Fruit fly (Drosophila melanogaster) whole organism, embryonic: Measurements from ENCODE around the gene Nxf3.

ENCODE experiments used
- Antp ChIP-seq: fragments of 200-800 bp; sonication (Bioruptor generic); optimal IDR thresholded peaks from 3 replicates; lab custom pipeline; 2016; ENCODE audit warnings: missing biosample characterization, missing genetic modification characterization
- Atf3 ChIP-seq: fragments of 200-800 bp; sonication (Bioruptor generic); optimal IDR thresholded peaks from 3 replicates; lab custom pipeline; 2016; ENCODE audit warnings: missing biosample characterization, missing genetic modification characterization
- B-H1 ChIP-seq: fragments of 200-800 bp; sonication (Bioruptor generic); IDR thresholded peaks from 3 replicates; pipeline ENCODE4 v1.3.6; 2022; ENCODE audit warnings: missing biosample characterization, missing genetic modification characterization
- Bdp1 ChIP-seq: fragments of 200-800 bp; sonication (Bioruptor generic); optimal IDR thresholded peaks from 3 replicates; lab custom pipeline; 2016; ENCODE audit warnings: missing biosample characterization, missing genetic modification characterization
- C15 ChIP-seq: fragments of 200-800 bp; sonication (Bioruptor generic); IDR thresholded peaks from 3 replicates; pipeline ENCODE4 v1.3.6; 2022; ENCODE audit warnings: missing biosample characterization, missing genetic modification characterization
- CG10209 ChIP-seq: fragments of 200-800 bp; sonication (Bioruptor generic); optimal IDR thresholded peaks from 3 replicates; lab custom pipeline; 2017; ENCODE audit warnings: missing biosample characterization, mild to moderate bottlenecking, missing genetic modification characterization, missing genetic modification reagents
- CG10959 ChIP-seq: fragments of 200-800 bp; sonication (Bioruptor generic); IDR thresholded peaks from 2 replicates; pipeline ENCODE4 v1.3.6; 2022; ENCODE audit warnings: missing biosample characterization, missing genetic modification characterization
- CG12155 ChIP-seq: fragments of 200-800 bp; sonication (Bioruptor generic); optimal IDR thresholded peaks from 3 replicates; lab custom pipeline; 2016; ENCODE audit warnings: missing biosample characterization, missing genetic modification characterization
- CG12659 ChIP-seq: fragments of 200-800 bp; sonication (Bioruptor generic); optimal IDR thresholded peaks from 3 replicates; lab custom pipeline; 2017; ENCODE audit warnings: mild to moderate bottlenecking, missing biosample characterization, missing genetic modification reagents, missing genetic modification characterization
- CG13296 ChIP-seq: fragments of 200-800 bp; sonication (Bioruptor generic); optimal IDR thresholded peaks from 3 replicates; lab custom pipeline; 2018; ENCODE audit warnings: missing biosample characterization, mild to moderate bottlenecking, missing genetic modification characterization
- CG13775 ChIP-seq: fragments of 200-800 bp; sonication (Bioruptor generic); optimal IDR thresholded peaks from 3 replicates; lab custom pipeline; 2017; ENCODE audit warnings: missing biosample characterization, mild to moderate bottlenecking, missing genetic modification characterization
- CG14050 ChIP-seq: fragments of 200-800 bp; sonication (Bioruptor generic); IDR thresholded peaks from 3 replicates; pipeline ENCODE4 v1.3.6; 2022; ENCODE audit warnings: missing biosample characterization, missing genetic modification characterization
- CG14667 ChIP-seq: fragments of 200-800 bp; sonication (Bioruptor generic); IDR thresholded peaks from 2 replicates; pipeline ENCODE4 v1.3.6; 2022; ENCODE audit warnings: missing biosample characterization, missing genetic modification characterization
- CG16815 ChIP-seq: fragments of 200-800 bp; sonication (Bioruptor generic); optimal IDR thresholded peaks from 3 replicates; lab custom pipeline; 2017; ENCODE audit warnings: missing biosample characterization, mild to moderate bottlenecking, missing genetic modification characterization
- CG17361 ChIP-seq: fragments of 200-800 bp; sonication (Bioruptor generic); IDR thresholded peaks from 3 replicates; pipeline ENCODE4 v1.3.6; 2022; ENCODE audit warnings: missing biosample characterization, missing genetic modification characterization
- CG17385 ChIP-seq: fragments of 200-800 bp; sonication (Bioruptor generic); optimal IDR thresholded peaks from 3 replicates; lab custom pipeline; 2018; ENCODE audit warnings: missing biosample characterization, mild to moderate bottlenecking, missing genetic modification characterization
- CG17612 ChIP-seq: fragments of 200-800 bp; sonication (Bioruptor generic); IDR thresholded peaks from 2 replicates; pipeline ENCODE4 v1.3.6; 2022; ENCODE audit warnings: missing biosample characterization, missing genetic modification characterization
- CG17802 ChIP-seq: fragments of 200-800 bp; sonication (Bioruptor generic); optimal IDR thresholded peaks from 2 replicates; lab custom pipeline; 2018; ENCODE audit warnings: missing biosample characterization, mild to moderate bottlenecking, missing genetic modification characterization, moderate library complexity
- CG2875 ChIP-seq: fragments of 200-800 bp; sonication (Bioruptor generic); optimal IDR thresholded peaks from 2 replicates; lab custom pipeline; 2017; ENCODE audit warnings: missing biosample characterization, mild to moderate bottlenecking, missing genetic modification characterization, missing genetic modification reagents
- CG2889 ChIP-seq: fragments of 200-800 bp; sonication (Bioruptor generic); IDR thresholded peaks from 3 replicates; pipeline ENCODE4 v1.3.6; 2022; ENCODE audit warnings: missing biosample characterization, missing genetic modification characterization
- CG33213 ChIP-seq: fragments of 200-800 bp; sonication (Bioruptor generic); optimal IDR thresholded peaks from 3 replicates; lab custom pipeline; 2016; ENCODE audit warnings: missing biosample characterization, missing genetic modification characterization
- CG3726 ChIP-seq: fragments of 200-800 bp; sonication (Bioruptor generic); IDR thresholded peaks from 3 replicates; pipeline ENCODE4, ENCODE4 v1.3.6; 2022; ENCODE audit warnings: missing biosample characterization, missing genetic modification characterization
- CG3838 ChIP-seq: fragments of 200-800 bp; sonication (Bioruptor generic); optimal IDR thresholded peaks from 3 replicates; lab custom pipeline; 2016; ENCODE audit warnings: missing biosample characterization, missing genetic modification characterization
- CG5245 ChIP-seq: fragments of 200-800 bp; sonication (Bioruptor generic); optimal IDR thresholded peaks from 3 replicates; lab custom pipeline; 2016; ENCODE audit warnings: missing biosample characterization, missing genetic modification characterization
- CG6689 ChIP-seq: fragments of 200-800 bp; sonication (Bioruptor generic); IDR thresholded peaks from 2 replicates; pipeline ENCODE4 v1.3.6; 2022; ENCODE audit warnings: missing biosample characterization, missing genetic modification characterization
- CG8765 ChIP-seq: fragments of 200-800 bp; sonication (Bioruptor generic); IDR thresholded peaks from 2 replicates; pipeline ENCODE4 v1.3.6; 2022; ENCODE audit warnings: missing biosample characterization, missing genetic modification characterization
- CG9609 ChIP-seq: fragments of 200-800 bp; sonication (Bioruptor generic); optimal IDR thresholded peaks from 3 replicates; lab custom pipeline; 2016; ENCODE audit warnings: missing biosample characterization, missing genetic modification characterization
- CG9817 ChIP-seq: fragments of 200-800 bp; sonication (Bioruptor generic); optimal IDR thresholded peaks from 2 replicates; lab custom pipeline; 2018; ENCODE audit warnings: missing biosample characterization, mild to moderate bottlenecking, missing genetic modification characterization, moderate library complexity
- D19B ChIP-seq: fragments of 200-800 bp; sonication (Bioruptor generic); optimal IDR thresholded peaks from 2 replicates; lab custom pipeline; 2017; ENCODE audit warnings: missing biosample characterization, mild to moderate bottlenecking, missing genetic modification characterization
- Eip74EF ChIP-seq, 2 experiments: fragments of 200-800 bp in 1 of 2; fragments of >200 bp in 1 of 2; sonication (Bioruptor generic) in 1 of 2; optimal IDR thresholded peaks; 2 replicates each; lab custom pipeline; 2017 to 2019; ENCODE audit warnings: missing biosample characterization in 2 of 2, missing genetic modification characterization in 2 of 2, mild to moderate bottlenecking in 1 of 2, moderate library complexity in 1 of 2
- Fer3 ChIP-seq: fragments of 200-800 bp; sonication (Bioruptor generic); optimal IDR thresholded peaks from 2 replicates; lab custom pipeline; 2018; ENCODE audit warnings: missing biosample characterization, mild to moderate bottlenecking, missing genetic modification characterization, moderate library complexity
- Mad ChIP-seq: fragments of 200-800 bp; sonication (Bioruptor generic); optimal IDR thresholded peaks from 2 replicates; lab custom pipeline; 2016; ENCODE audit warnings: missing biosample characterization, missing genetic modification characterization
- Vsx1 ChIP-seq: fragments of 200-800 bp; sonication (Bioruptor generic); optimal IDR thresholded peaks from 2 replicates; lab custom pipeline; 2017; ENCODE audit warnings: missing biosample characterization, mild to moderate bottlenecking, missing genetic modification characterization, missing genetic modification reagents
- abd-A ChIP-seq: fragments of 200-800 bp; sonication (Bioruptor generic); optimal IDR thresholded peaks from 3 replicates; lab custom pipeline; 2019; ENCODE audit warnings: missing biosample characterization, mild to moderate bottlenecking, missing genetic modification characterization, moderate library complexity
- amos ChIP-seq: fragments of 200-800 bp; sonication (Bioruptor generic); IDR thresholded peaks from 2 replicates; pipeline ENCODE4 v1.3.6; 2022; ENCODE audit warnings: missing biosample characterization, missing genetic modification characterization; ENCODE audit not compliant: partially characterized antibody
- bab2 ChIP-seq: fragments of 200-800 bp; sonication (Bioruptor generic); optimal IDR thresholded peaks from 2 replicates; lab custom pipeline; 2016; ENCODE audit warnings: missing biosample characterization, missing genetic modification characterization
- bowl ChIP-seq: fragments of 200-800 bp; sonication (Bioruptor generic); IDR thresholded peaks from 2 replicates; pipeline ENCODE4 v1.3.6; 2022; ENCODE audit warnings: missing biosample characterization, missing genetic modification characterization
- btn ChIP-seq: fragments of 200-800 bp; sonication (Bioruptor generic); optimal IDR thresholded peaks from 2 replicates; lab custom pipeline; 2016; ENCODE audit warnings: missing biosample characterization, missing genetic modification characterization
- chn ChIP-seq: fragments of 200-800 bp; sonication (Bioruptor generic); optimal IDR thresholded peaks from 2 replicates; lab custom pipeline; 2016; ENCODE audit warnings: missing biosample characterization, missing genetic modification characterization
- dm ChIP-seq: fragments of 200-800 bp; sonication (Bioruptor generic); optimal IDR thresholded peaks from 3 replicates; lab custom pipeline; 2016; ENCODE audit warnings: missing biosample characterization, missing genetic modification characterization
- dpn ChIP-seq, 2 experiments: fragments of 200-800 bp; sonication (Bioruptor generic); optimal IDR thresholded peaks; 3 replicates each; lab custom pipeline; 2016; ENCODE audit warnings: missing biosample characterization in 2 of 2, missing genetic modification characterization in 2 of 2
- dysf ChIP-seq: fragments of 200-800 bp; sonication (Bioruptor generic); IDR thresholded peaks from 3 replicates; pipeline ENCODE4 v1.3.6; 2022; ENCODE audit warnings: missing biosample characterization, missing genetic modification characterization
- kni ChIP-seq: fragments of 200-800 bp; sonication (Bioruptor generic); optimal IDR thresholded peaks from 3 replicates; lab custom pipeline; 2017; ENCODE audit warnings: mild to moderate bottlenecking, missing biosample characterization, missing genetic modification reagents, missing genetic modification characterization
- lola ChIP-seq, 3 experiments: fragments of >200 bp in 2 of 3; fragments of 200-800 bp in 1 of 3; sonication (Bioruptor generic) in 1 of 3; optimal IDR thresholded peaks; 2 replicates each; lab custom pipeline; 2017 to 2019; ENCODE audit warnings: missing biosample characterization in 3 of 3, missing genetic modification characterization in 3 of 3, mild to moderate bottlenecking in 1 of 3, moderate library complexity in 1 of 3
- mirr ChIP-seq: fragments of 200-800 bp; sonication (Bioruptor generic); optimal IDR thresholded peaks from 3 replicates; lab custom pipeline; 2018; ENCODE audit warnings: missing biosample characterization, mild to moderate bottlenecking, missing genetic modification characterization
- peb ChIP-seq: fragments of 200-800 bp; sonication (Bioruptor generic); IDR thresholded peaks from 2 replicates; pipeline ENCODE4 v1.3.6; 2022; ENCODE audit warnings: missing biosample characterization, missing genetic modification characterization
- sim ChIP-seq: fragments of 200-800 bp; sonication (Bioruptor generic); IDR thresholded peaks from 2 replicates; pipeline ENCODE4 v1.3.6; 2022; ENCODE audit warnings: missing biosample characterization, missing genetic modification characterization
- sisA ChIP-seq: fragments of 200-800 bp; sonication (Bioruptor generic); IDR thresholded peaks from 2 replicates; pipeline ENCODE4 v1.3.6; 2022; ENCODE audit warnings: missing biosample characterization, missing genetic modification characterization
- stc ChIP-seq: fragments of 200-800 bp; sonication (Bioruptor generic); IDR thresholded peaks from 2 replicates; pipeline ENCODE4 v1.3.6; 2022; ENCODE audit warnings: missing biosample characterization, missing genetic modification characterization
- tll ChIP-seq, 2 experiments: fragments of 200-800 bp in 1 of 2; fragments of >200 bp in 1 of 2; sonication (Bioruptor generic) in 1 of 2; optimal IDR thresholded peaks; 2 replicates each; lab custom pipeline; 2017 to 2019; ENCODE audit warnings: missing biosample characterization in 2 of 2, missing genetic modification characterization in 2 of 2, mild to moderate bottlenecking in 1 of 2, moderate library complexity in 1 of 2

Nxf3 gene

dm6 chr3L:13922023-13922652, 42.9 kb upstream of the Nxf3 start (continued):
- TF ChIP-seq Vsx1 (GFP tag; lab: Kevin White, UChicago) (no peak), CG3838 (peak; percentile 10), btn (no peak), kni (GFP tag; lab: Kevin White, UChicago) (peak; percentile 29), amos (0 out of 2 replicates have a peak, but pooled peaks have one; percentile 15), bowl (no peak), CG12659 (GFP tag; lab: Kevin White, UChicago) (peak; percentile 39), chn (peak; percentile 56), sisA (GFP tag; lab: Robert Waterston, UW) (peak; percentile 52; the same call in 1 of the 2 replicates), CG17802 (tag; lab: Kevin White, UChicago) (no peak), lola (GFP tag; optimal IDR thresholded peaks at IDR 0.05; lab: Kevin White, UChicago) (peak in 1 of 3 experiments; percentile 30), CG8765 (GFP tag; lab: Robert Waterston, UW) (no peak), tll (GFP tag; optimal IDR thresholded peaks at IDR 0.05; lab: Kevin White, UChicago) (no peak), B-H1 (GFP tag; lab: Robert Waterston, UW) (peak; percentile 29), CG17612 (GFP tag; lab: Robert Waterston, UW) (no peak), Eip74EF (GFP tag; optimal IDR thresholded peaks at IDR 0.05; lab: Kevin White, UChicago) (peak in 1 of 2 experiments; percentile 40), peb (no peak), bab2 (GFP tag; lab: Kevin White, UChicago) (peak; percentile 9), stc (GFP tag; lab: Robert Waterston, UW) (0 out of 2 replicates have a peak, but pooled peaks have one; percentile 28), CG14050 (GFP tag; lab: Robert Waterston, UW) (no peak), CG13775 (peak; percentile 52), CG2875 (GFP tag; lab: Kevin White, UChicago) (no peak), CG6689 (GFP tag; lab: Robert Waterston, UW) (peak; percentile 53), CG9817 (tag; lab: Kevin White, UChicago) (peak; percentile 6), CG17361 (peak; percentile 71; the same call in 2 of the 3 replicates), Bdp1 (GFP tag; lab: Kevin White, UChicago) (no peak), CG2889 (GFP tag; lab: Robert Waterston, UW) (no peak), dysf (peak; percentile 36; the same call in 1 of the 3 replicates), Antp (GFP tag; lab: Kevin White, UChicago) (no peak), CG9609 (GFP tag; lab: Kevin White, UChicago) (peak; percentile 24), dm (GFP tag; lab: Kevin White, UChicago) (no peak), CG10959 (peak; percentile 20; the same call in 1 of the 2 replicates), CG17385 (GFP tag; lab: Kevin White, UChicago) (peak; percentile 7), CG12155 (GFP tag; lab: Kevin White, UChicago) (no peak), mirr (GFP tag; lab: Kevin White, UChicago) (no peak), CG10209 (peak; percentile 24), CG5245 (GFP tag; lab: Kevin White, UChicago) (no peak), D19B (GFP tag; lab: Kevin White, UChicago) (peak; percentile 14), Atf3 (no peak), Fer3 (tag; lab: Kevin White, UChicago) (peak; percentile 51), CG33213 (GFP tag; lab: Kevin White, UChicago) (no peak), sim (GFP tag; lab: Robert Waterston, UW) (no peak), CG14667 (GFP tag; lab: Robert Waterston, UW) (no peak; the same call in 1 of the 2 replicates), C15 (GFP tag; lab: Robert Waterston, UW) (no peak), CG3726 (GFP tag; lab: Robert Waterston, UW) (no peak), Mad (GFP tag; lab: Kevin White, UChicago) (no peak), abd-A (tag; lab: Kevin White, UChicago) (no peak), CG16815 (GFP tag; lab: Kevin White, UChicago) (peak; percentile 11), CG13296 (GFP tag; lab: Kevin White, UChicago) (no peak), dpn (GFP tag; optimal IDR thresholded peaks at IDR 0.05; lab: Kevin White, UChicago) (peak; percentile 36 to 48)
